Fruit fly (Drosophila melanogaster) whole organism, prepupa: Measurements from ENCODE around the gene CG10038.

Experiments used
- CG32006 ChIP-seq: fragments of 200-800 bp; sonication (Bioruptor generic); optimal IDR thresholded peaks from 3 replicates; lab custom pipeline; 2017; ENCODE audit warnings: missing biosample characterization, mild to moderate bottlenecking, missing genetic modification characterization
- CG8119 ChIP-seq: fragments of 200-800 bp; sonication (Bioruptor generic); IDR thresholded peaks from 3 replicates; pipeline ENCODE4 v1.3.6; 2022; ENCODE audit warnings: missing biosample characterization, missing genetic modification characterization
- Gug ChIP-seq: fragments of 200-800 bp; sonication (Bioruptor generic); IDR thresholded peaks from 2 replicates; pipeline ENCODE4 v1.3.6; 2022; ENCODE audit warnings: missing biosample characterization, missing genetic modification characterization
- net ChIP-seq: fragments of 200-800 bp; sonication (Bioruptor generic); optimal IDR thresholded peaks from 3 replicates; lab custom pipeline; 2016; ENCODE audit warnings: missing biosample characterization, missing genetic modification characterization

DNA sequence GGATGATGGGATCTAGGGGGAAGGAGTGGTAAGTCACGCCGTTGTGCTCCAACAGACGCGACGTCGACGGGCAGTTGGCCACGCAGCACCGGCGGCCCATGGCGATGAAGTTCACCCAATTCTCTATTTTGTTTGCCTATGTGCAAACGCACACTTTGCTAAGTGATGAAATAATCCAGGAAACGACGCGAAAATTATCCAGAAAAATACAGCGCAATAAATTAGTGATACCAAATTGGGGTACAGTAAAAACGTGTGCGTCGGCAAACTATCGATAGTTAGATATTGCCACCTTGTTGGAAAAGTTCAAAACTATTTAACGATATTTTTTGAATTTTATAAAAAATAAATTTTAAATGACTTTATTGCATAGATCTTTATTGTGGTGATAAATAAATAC lies 5.6 kb upstream of the CG10038 start, which contains the start of gene MBD-R2:
- no peak for TF ChIP-seq CG32006 (GFP tag; lab: Kevin White, UChicago)
- TF ChIP-seq Gug (GFP tag; lab: Robert Waterston, UW): no peak
- TF ChIP-seq CG8119 (GFP tag; lab: Robert Waterston, UW): no peak
- no peak for TF ChIP-seq net
